Worm (Caenorhabditis elegans) whole organism, mixed stage, embryonic: ENCODE measurements around the gene R09H10.7.

Experiments used
- M03D4.4 ChIP-seq: sonication (generic microtip); optimal IDR thresholded peaks from 2 replicates; lab custom pipeline; 2017; ENCODE audit warnings: mild to moderate bottlenecking, missing genetic modification characterization, missing compliant biosample characterization
- bed-3 ChIP-seq: fragments of 200-800 bp; sonication (Bioruptor generic); optimal IDR thresholded peaks from 3 replicates; lab custom pipeline; 2018; ENCODE audit warnings: mild to moderate bottlenecking, missing genetic modification characterization, moderate library complexity, missing compliant biosample characterization
- blmp-1 ChIP-seq: fragments of 150-350 bp; optimal IDR thresholded peaks from 2 replicates; lab custom pipeline; 2014; ENCODE audit warnings: missing biosample characterization, missing genetic modification characterization
- ceh-39 ChIP-seq: fragments of 150-350 bp; optimal IDR thresholded peaks from 2 replicates; lab custom pipeline; 2014; ENCODE audit warnings: missing biosample characterization, missing genetic modification characterization
- ceh-43 ChIP-seq: fragments of 200-800 bp; sonication (Bioruptor generic); optimal IDR thresholded peaks from 2 replicates; lab custom pipeline; 2018; ENCODE audit warnings: mild to moderate bottlenecking, missing genetic modification characterization, moderate library complexity, missing compliant biosample characterization
- ceh-83 ChIP-seq: fragments of 200-800 bp; sonication (Bioruptor generic); optimal IDR thresholded peaks from 2 replicates; lab custom pipeline; 2018; ENCODE audit warnings: mild to moderate bottlenecking, missing genetic modification characterization, missing compliant biosample characterization
- cnd-1 ChIP-seq: fragments of 200-800 bp; sonication (Bioruptor generic); optimal IDR thresholded peaks from 2 replicates; lab custom pipeline; 2018; ENCODE audit warnings: mild to moderate bottlenecking, missing genetic modification characterization, missing compliant biosample characterization
- drap-1 ChIP-seq: fragments of 200-800 bp; sonication (Bioruptor generic); optimal IDR thresholded peaks from 3 replicates; lab custom pipeline; 2018; ENCODE audit warnings: mild to moderate bottlenecking, missing genetic modification characterization, missing compliant biosample characterization
- elt-1 ChIP-seq: sonication (generic microtip); optimal IDR thresholded peaks from 2 replicates; lab custom pipeline; 2017; ENCODE audit warnings: missing genetic modification characterization, mild to moderate bottlenecking, missing compliant biosample characterization, antibody characterized with exemption, moderate library complexity, borderline replicate concordance; ENCODE audit not compliant: insufficient read depth
- elt-3 ChIP-seq: fragments of 150-350 bp; optimal IDR thresholded peaks from 2 replicates; lab custom pipeline; 2014; ENCODE audit warnings: missing biosample characterization, missing genetic modification characterization
- flh-1 ChIP-seq: fragments of 200-800 bp; sonication (Bioruptor generic); optimal IDR thresholded peaks from 2 replicates; lab custom pipeline; 2018; ENCODE audit warnings: mild to moderate bottlenecking, missing genetic modification characterization, moderate library complexity, missing compliant biosample characterization
- ham-2 ChIP-seq: fragments of 200-800 bp; sonication (Bioruptor generic); optimal IDR thresholded peaks from 2 replicates; lab custom pipeline; 2018; ENCODE audit warnings: mild to moderate bottlenecking, missing genetic modification characterization, missing compliant biosample characterization
- hlh-1 ChIP-seq: fragments of 150-350 bp; optimal IDR thresholded peaks from 2 replicates; lab custom pipeline; 2014; ENCODE audit warnings: missing biosample characterization, missing genetic modification reagents, missing genetic modification characterization
- lin-13 ChIP-seq: fragments of 150-350 bp; optimal IDR thresholded peaks from 2 replicates; lab custom pipeline; 2014; ENCODE audit warnings: missing biosample characterization, missing genetic modification characterization
- lin-32 ChIP-seq: fragments of 200-800 bp; sonication (Bioruptor generic); optimal IDR thresholded peaks from 2 replicates; lab custom pipeline; 2018; ENCODE audit warnings: mild to moderate bottlenecking, missing genetic modification characterization, missing compliant biosample characterization
- lsy-2 ChIP-seq: fragments of 150-350 bp; optimal IDR thresholded peaks from 2 replicates; lab custom pipeline; 2014; ENCODE audit warnings: missing biosample characterization, missing genetic modification characterization
- mab-5 ChIP-seq: fragments of 150-350 bp; optimal IDR thresholded peaks from 2 replicates; lab custom pipeline; 2014; ENCODE audit warnings: missing biosample characterization, missing genetic modification characterization
- mep-1 ChIP-seq: fragments of 150-350 bp; optimal IDR thresholded peaks from 2 replicates; lab custom pipeline; 2017; ENCODE audit warnings: missing biosample characterization, missing genetic modification reagents, missing genetic modification characterization, inconsistent platforms
- mls-2 ChIP-seq: sonication (generic microtip); optimal IDR thresholded peaks from 2 replicates; lab custom pipeline; 2016; ENCODE audit warnings: mild to moderate bottlenecking, missing genetic modification characterization, moderate library complexity, missing compliant biosample characterization
- nhr-2 ChIP-seq: fragments of 150-350 bp; optimal IDR thresholded peaks from 2 replicates; lab custom pipeline; 2014; ENCODE audit warnings: missing biosample characterization, missing genetic modification characterization
- nhr-237 ChIP-seq: fragments of 150-350 bp; optimal IDR thresholded peaks from 2 replicates; lab custom pipeline; 2014; ENCODE audit warnings: missing biosample characterization, missing genetic modification characterization
- nhr-28 ChIP-seq: fragments of 150-350 bp; optimal IDR thresholded peaks from 2 replicates; lab custom pipeline; 2014; ENCODE audit warnings: missing biosample characterization, missing genetic modification characterization
- nhr-76 ChIP-seq: sonication (generic microtip); optimal IDR thresholded peaks from 2 replicates; lab custom pipeline; 2017; ENCODE audit warnings: missing biosample characterization, missing genetic modification characterization
- pha-4 ChIP-seq: fragments of 150-350 bp; optimal IDR thresholded peaks from 2 replicates; lab custom pipeline; 2018; ENCODE audit warnings: missing biosample characterization, missing genetic modification reagents, missing genetic modification characterization
- sem-2 ChIP-seq: fragments of 200-800 bp; sonication (Bioruptor generic); optimal IDR thresholded peaks from 2 replicates; lab custom pipeline; 2018; ENCODE audit warnings: mild to moderate bottlenecking, missing genetic modification characterization, missing compliant biosample characterization
- snpc-4 ChIP-seq: fragments of 150-350 bp; optimal IDR thresholded peaks from 2 replicates; lab custom pipeline; 2014; ENCODE audit warnings: missing biosample characterization, missing genetic modification characterization
- sptf-1 ChIP-seq: sonication (generic microtip); optimal IDR thresholded peaks from 2 replicates; lab custom pipeline; 2017; ENCODE audit warnings: mild to moderate bottlenecking, missing genetic modification characterization, moderate library complexity, missing compliant biosample characterization
- tbx-8 ChIP-seq: fragments of 200-800 bp; sonication (Bioruptor generic); optimal IDR thresholded peaks from 2 replicates; lab custom pipeline; 2018; ENCODE audit warnings: mild to moderate bottlenecking, missing genetic modification characterization, moderate library complexity, missing compliant biosample characterization
- unc-120 ChIP-seq: sonication (generic microtip); optimal IDR thresholded peaks from 2 replicates; lab custom pipeline; 2017; ENCODE audit warnings: missing genetic modification characterization, missing compliant biosample characterization; ENCODE audit not compliant: poor library complexity, severe bottlenecking
- unc-39 ChIP-seq: fragments of 150-350 bp; optimal IDR thresholded peaks from 2 replicates; lab custom pipeline; 2014; ENCODE audit warnings: missing biosample characterization, missing genetic modification characterization
- unc-62 ChIP-seq: fragments of 150-350 bp; optimal IDR thresholded peaks from 2 replicates; lab custom pipeline; 2014; ENCODE audit warnings: missing biosample characterization, missing genetic modification reagents, missing genetic modification characterization
- zip-8 ChIP-seq: fragments of 150-350 bp; optimal IDR thresholded peaks from 2 replicates; lab custom pipeline; 2014; ENCODE audit warnings: missing biosample characterization, missing genetic modification characterization

R09H10.7 gene

DNA sequence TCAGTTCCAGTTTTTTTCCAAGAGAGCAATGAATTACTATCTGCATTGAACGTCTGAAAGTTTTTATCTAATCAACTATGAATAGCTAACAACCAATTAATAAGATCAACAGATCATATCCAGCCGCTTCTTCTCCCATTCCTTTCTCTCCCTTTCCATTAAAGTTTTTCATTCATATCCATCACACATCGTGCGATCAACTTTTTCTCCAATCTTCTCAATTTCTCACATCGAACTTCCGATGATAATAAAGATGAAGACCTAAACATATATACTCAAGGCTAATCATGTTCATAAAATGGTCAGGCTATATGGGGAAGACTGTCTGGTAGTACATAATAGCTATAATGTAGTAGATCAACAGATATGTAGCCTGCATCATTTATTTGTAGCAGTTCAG, 8.6 kb upstream of the R09H10.7 start:
- TF ChIP-seq drap-1 (no peak), ceh-83 (GFP tag; lab: Kevin White, UChicago) (no peak), nhr-28 (tag; lab: Kevin White, UChicago) (no peak), nhr-2 (tag; lab: Kevin White, UChicago) (no peak), mls-2 (tag; lab: Kevin White, UChicago) (no peak), M03D4.4 (tag; lab: Kevin White, UChicago) (no peak), unc-120 (no peak), cnd-1 (tag; lab: Kevin White, UChicago) (no peak), ceh-39 (tag; lab: Kevin White, UChicago) (no peak), zip-8 (tag; lab: Kevin White, UChicago) (no peak), elt-1 (no peak), ham-2 (GFP tag; lab: Kevin White, UChicago) (no peak), blmp-1 (tag; lab: Kevin White, UChicago) (no peak), lin-13 (tag; lab: Kevin White, UChicago) (no peak), unc-62 (GFP tag; lab: Kevin White, UChicago) (no peak), pha-4 (tag; lab: Kevin White, UChicago) (no peak), bed-3 (GFP tag; lab: Kevin White, UChicago) (no peak), lsy-2 (tag; lab: Kevin White, UChicago) (no peak), mep-1 (no peak), unc-39 (tag; lab: Kevin White, UChicago) (no peak)

DNA sequence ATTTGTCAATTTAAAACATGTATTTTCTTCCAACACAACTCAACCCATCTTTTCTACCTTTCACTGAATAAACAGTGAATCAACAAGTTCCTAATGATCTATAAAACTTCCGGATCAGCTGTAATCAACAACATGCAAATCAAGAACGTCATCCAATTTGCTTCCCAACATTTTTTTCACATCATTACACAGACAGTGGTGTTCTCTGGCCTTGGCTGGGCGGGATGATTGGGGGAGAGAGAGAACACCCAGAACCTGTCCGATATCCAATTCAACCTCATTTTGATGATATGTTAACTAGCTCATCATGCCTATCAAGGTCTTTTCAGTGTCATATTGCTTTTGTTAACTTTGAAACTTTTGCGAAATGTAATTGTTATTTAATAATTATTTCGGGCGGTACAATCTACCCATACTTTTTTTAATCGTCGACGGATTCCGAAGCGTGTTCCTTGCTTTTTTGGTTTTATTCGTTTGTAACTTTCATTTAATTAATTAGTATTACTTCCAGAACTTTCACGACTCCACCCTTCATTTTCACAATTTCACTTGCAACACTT, 5.9 kb upstream of the R09H10.7 start, which contains the start of gene ptr-14:
Gene ptr-14, plus strand, starts transcription at position 510 of the 560 bp plus-strand sequence.
- TF ChIP-seq nhr-237 (tag; lab: Kevin White, UChicago) (no peak), bed-3 (GFP tag; lab: Kevin White, UChicago) (no peak), flh-1 (GFP tag; lab: Kevin White, UChicago) (no peak), nhr-76 (tag; lab: Kevin White, UChicago) (no peak), mep-1 (no peak), sem-2 (no peak), hlh-1 (tag; lab: Kevin White, UChicago) (no peak), unc-39 (tag; lab: Kevin White, UChicago) (no peak), sptf-1 (no peak), unc-120 (no peak), lin-32 (GFP tag; lab: Kevin White, UChicago) (no peak), nhr-2 (tag; lab: Kevin White, UChicago) (no peak), M03D4.4 (tag; lab: Kevin White, UChicago) (no peak), mab-5 (tag; lab: Kevin White, UChicago) (no peak), blmp-1 (tag; lab: Kevin White, UChicago) (no peak), elt-1 (no peak), lin-13 (tag; lab: Kevin White, UChicago) (no peak), ham-2 (GFP tag; lab: Kevin White, UChicago) (no peak), snpc-4 (tag; lab: Kevin White, UChicago) (no peak)

DNA sequence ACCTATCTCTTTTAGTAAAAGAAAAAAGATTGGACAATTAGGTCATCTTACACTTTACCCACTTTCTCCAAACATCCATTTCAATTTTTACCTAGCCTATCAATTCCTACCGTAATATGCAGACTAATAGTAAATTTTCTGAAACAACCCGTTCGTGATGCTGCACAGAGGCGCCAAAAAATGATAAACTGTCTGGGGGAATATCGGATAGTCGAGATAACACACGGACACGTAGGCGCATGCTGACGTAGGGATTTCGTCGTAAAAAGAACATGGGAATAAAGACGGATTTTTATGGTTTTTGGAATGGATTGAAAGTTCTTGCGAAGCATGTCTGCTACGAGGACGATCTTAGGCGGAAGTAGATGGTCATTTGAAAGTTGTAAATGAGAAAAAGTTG, 4.5 kb upstream of the R09H10.7 start:
- TF ChIP-seq elt-1: no peak
- TF ChIP-seq hlh-1 (tag; lab: Kevin White, UChicago): no peak
- TF ChIP-seq nhr-237 (tag; lab: Kevin White, UChicago): no peak
- TF ChIP-seq tbx-8 (GFP tag; lab: Kevin White, UChicago): no peak
- TF ChIP-seq cnd-1 (tag; lab: Kevin White, UChicago): no peak
- TF ChIP-seq elt-3 (tag; lab: Kevin White, UChicago): no peak
- no peak for TF ChIP-seq lin-13 (tag; lab: Kevin White, UChicago)
- TF ChIP-seq zip-8 (tag; lab: Kevin White, UChicago): no peak
- TF ChIP-seq sptf-1: no peak
- TF ChIP-seq ceh-43 (GFP tag; lab: Kevin White, UChicago): no peak
- TF ChIP-seq nhr-76 (tag; lab: Kevin White, UChicago): no peak
- no peak for TF ChIP-seq nhr-28 (tag; lab: Kevin White, UChicago)
- TF ChIP-seq unc-39 (tag; lab: Kevin White, UChicago): no peak
- TF ChIP-seq flh-1 (GFP tag; lab: Kevin White, UChicago): no peak

DNA sequence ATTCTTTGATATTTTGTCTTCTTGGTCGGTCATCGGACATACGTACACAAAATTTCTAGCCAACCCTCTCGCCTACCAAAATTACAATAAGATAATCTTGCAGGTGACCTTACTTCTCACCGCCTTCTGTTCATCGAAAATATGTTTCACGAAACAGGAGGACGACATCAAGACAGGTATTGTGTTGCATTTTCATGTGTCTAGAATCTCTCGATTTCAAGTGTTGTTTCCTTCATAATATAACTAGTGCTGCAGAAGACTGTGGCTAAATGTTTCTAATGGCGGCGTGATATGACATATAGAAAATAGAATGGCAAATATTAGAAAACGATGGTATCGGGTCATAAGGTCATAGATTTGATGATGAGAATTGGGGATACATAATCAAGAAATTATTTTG, 3.8 kb upstream of the R09H10.7 start:
- TF ChIP-seq drap-1 (no peak), M03D4.4 (tag; lab: Kevin White, UChicago) (no peak), lin-13 (tag; lab: Kevin White, UChicago) (no peak)
